Fruit fly (Drosophila melanogaster) whole organism, prepupa: Measurements from ENCODE around the gene CG44006.

Experiments used
- Blimp-1 ChIP-seq: fragments of 200-800 bp; sonication (Bioruptor generic); optimal IDR thresholded peaks from 3 replicates; lab custom pipeline; 2017; ENCODE audit warnings: missing biosample characterization, missing genetic modification characterization, mild to moderate bottlenecking, moderate library complexity, missing genetic modification reagents
- CG10631 ChIP-seq: fragments of 200-800 bp; sonication (Bioruptor generic); optimal IDR thresholded peaks from 2 replicates; lab custom pipeline; 2016; ENCODE audit warnings: missing biosample characterization, missing genetic modification characterization
- CG11294 ChIP-seq: fragments of 200-800 bp; sonication (Bioruptor generic); IDR thresholded peaks from 2 replicates; pipeline ENCODE4 v1.3.6; 2022; ENCODE audit warnings: missing biosample characterization, missing genetic modification characterization
- CG3032 ChIP-seq: fragments of 200-800 bp; optimal IDR thresholded peaks from 2 replicates; lab custom pipeline; 2019; ENCODE audit warnings: missing biosample characterization, mild to moderate bottlenecking, missing genetic modification characterization, moderate library complexity
- CG31627 ChIP-seq: fragments of 200-800 bp; sonication (Bioruptor generic); optimal IDR thresholded peaks from 3 replicates; lab custom pipeline; 2016; ENCODE audit warnings: missing biosample characterization, missing genetic modification characterization
- CG32006 ChIP-seq: fragments of 200-800 bp; sonication (Bioruptor generic); optimal IDR thresholded peaks from 3 replicates; lab custom pipeline; 2017; ENCODE audit warnings: missing biosample characterization, mild to moderate bottlenecking, missing genetic modification characterization
- CG6163 ChIP-seq: fragments of 200-800 bp; sonication (Bioruptor generic); IDR thresholded peaks from 3 replicates; pipeline ENCODE4 v1.3.6; 2022; ENCODE audit warnings: missing biosample characterization, missing genetic modification characterization
- CG6276 ChIP-seq: fragments of 200-800 bp; sonication (Bioruptor generic); optimal IDR thresholded peaks from 2 replicates; lab custom pipeline; 2017; ENCODE audit warnings: missing biosample characterization, mild to moderate bottlenecking, missing genetic modification characterization
- CG6808 ChIP-seq: fragments of 200-800 bp; sonication (Bioruptor generic); optimal IDR thresholded peaks from 3 replicates; lab custom pipeline; 2017; ENCODE audit warnings: missing biosample characterization, missing genetic modification characterization, mild to moderate bottlenecking, moderate library complexity, missing genetic modification reagents
- CG6854 ChIP-seq: fragments of 200-800 bp; sonication (Bioruptor generic); optimal IDR thresholded peaks from 2 replicates; lab custom pipeline; 2017; ENCODE audit warnings: missing biosample characterization, mild to moderate bottlenecking, missing genetic modification characterization
- CG7368 ChIP-seq: fragments of 200-800 bp; sonication (Bioruptor generic); optimal IDR thresholded peaks from 3 replicates; lab custom pipeline; 2016; ENCODE audit warnings: missing biosample characterization, missing genetic modification characterization
- CG8119 ChIP-seq: fragments of 200-800 bp; sonication (Bioruptor generic); IDR thresholded peaks from 3 replicates; pipeline ENCODE4 v1.3.6; 2022; ENCODE audit warnings: missing biosample characterization, missing genetic modification characterization
- CG8319 ChIP-seq: fragments of 200-800 bp; sonication (Bioruptor generic); optimal IDR thresholded peaks from 3 replicates; lab custom pipeline; 2016; ENCODE audit warnings: missing biosample characterization, missing genetic modification characterization
- CG8632 ChIP-seq: fragments of 200-800 bp; sonication (Bioruptor generic); optimal IDR thresholded peaks from 3 replicates; lab custom pipeline; 2016; ENCODE audit warnings: missing biosample characterization, missing genetic modification characterization
- CG9139 ChIP-seq: fragments of 200-800 bp; sonication (Bioruptor generic); optimal IDR thresholded peaks from 3 replicates; lab custom pipeline; 2017; ENCODE audit warnings: missing biosample characterization, mild to moderate bottlenecking, missing genetic modification characterization
- Eip78C ChIP-seq: fragments of 200-800 bp; sonication (Bioruptor generic); peaks from one replicate; lab custom pipeline; 2016; ENCODE audit warnings: missing biosample characterization, missing genetic modification characterization
- Eip93F ChIP-seq: fragments of 200-800 bp; sonication (Bioruptor generic); optimal IDR thresholded peaks from 2 replicates; lab custom pipeline; 2016; ENCODE audit warnings: missing biosample characterization, mild to moderate bottlenecking, missing genetic modification characterization
- Ets21C ChIP-seq: fragments of 200-800 bp; sonication (Bioruptor generic); optimal IDR thresholded peaks from 3 replicates; lab custom pipeline; 2016; ENCODE audit warnings: missing biosample characterization, missing genetic modification characterization
- Ets96B ChIP-seq: fragments of 200-800 bp; optimal IDR thresholded peaks from 2 replicates; lab custom pipeline; 2019; ENCODE audit warnings: missing biosample characterization, mild to moderate bottlenecking, missing genetic modification characterization, moderate library complexity
- Gug ChIP-seq: fragments of 200-800 bp; sonication (Bioruptor generic); IDR thresholded peaks from 2 replicates; pipeline ENCODE4 v1.3.6; 2022; ENCODE audit warnings: missing biosample characterization, missing genetic modification characterization
- Hr38 ChIP-seq: sonication (Bioruptor generic); optimal IDR thresholded peaks from 2 replicates; lab custom pipeline; 2016; ENCODE audit warnings: missing biosample characterization, missing genetic modification characterization
- Hr39 ChIP-seq: fragments of 200-800 bp; sonication (Bioruptor generic); optimal IDR thresholded peaks from 2 replicates; lab custom pipeline; 2016; ENCODE audit warnings: missing biosample characterization, missing genetic modification characterization
- Hr4 ChIP-seq: fragments of 200-800 bp; sonication (Bioruptor generic); optimal IDR thresholded peaks from 3 replicates; lab custom pipeline; 2016; ENCODE audit warnings: missing biosample characterization, missing genetic modification characterization
- Lpt ChIP-seq: fragments of 200-800 bp; sonication (Bioruptor generic); optimal IDR thresholded peaks from 3 replicates; lab custom pipeline; 2016; ENCODE audit warnings: missing biosample characterization, missing genetic modification characterization
- OdsH ChIP-seq: fragments of 200-800 bp; sonication (Bioruptor generic); optimal IDR thresholded peaks from 3 replicates; lab custom pipeline; 2016; ENCODE audit warnings: missing biosample characterization, missing genetic modification characterization
- Smox ChIP-seq: fragments of 200-800 bp; sonication (Bioruptor generic); optimal IDR thresholded peaks from 3 replicates; lab custom pipeline; 2016; ENCODE audit warnings: missing biosample characterization, missing genetic modification characterization
- Sox14 ChIP-seq: fragments of 200-800 bp; sonication (Bioruptor generic); optimal IDR thresholded peaks from 3 replicates; lab custom pipeline; 2016; ENCODE audit warnings: missing biosample characterization, missing genetic modification characterization
- achi ChIP-seq: fragments of 200-800 bp; sonication (Bioruptor generic); optimal IDR thresholded peaks from 3 replicates; lab custom pipeline; 2016; ENCODE audit warnings: missing biosample characterization, missing genetic modification characterization
- cyc ChIP-seq: fragments of 200-800 bp; sonication (Bioruptor generic); optimal IDR thresholded peaks from 3 replicates; lab custom pipeline; 2016; ENCODE audit warnings: missing biosample characterization, missing genetic modification characterization
- dac ChIP-seq: fragments of 200-800 bp; sonication (Bioruptor generic); optimal IDR thresholded peaks from 2 replicates; lab custom pipeline; 2017; ENCODE audit warnings: missing biosample characterization, mild to moderate bottlenecking, missing genetic modification characterization
- eg ChIP-seq: fragments of 200-800 bp; sonication (Bioruptor generic); IDR thresholded peaks from 3 replicates; pipeline ENCODE4 v1.3.6; 2022; ENCODE audit warnings: missing biosample characterization, missing genetic modification characterization
- esn ChIP-seq: fragments of 200-800 bp; sonication (Bioruptor generic); optimal IDR thresholded peaks from 2 replicates; lab custom pipeline; 2016; ENCODE audit warnings: missing biosample characterization, mild to moderate bottlenecking, missing genetic modification characterization, moderate library complexity
- net ChIP-seq: fragments of 200-800 bp; sonication (Bioruptor generic); optimal IDR thresholded peaks from 3 replicates; lab custom pipeline; 2016; ENCODE audit warnings: missing biosample characterization, missing genetic modification characterization
- salr ChIP-seq, 2 experiments: fragments of 200-800 bp; sonication (Bioruptor generic); optimal IDR thresholded peaks; 3 replicates each; lab custom pipeline; 2016 to 2018; ENCODE audit warnings: missing biosample characterization in 2 of 2, missing genetic modification characterization in 2 of 2, mild to moderate bottlenecking in 1 of 2
- spab ChIP-seq: fragments of 200-800 bp; sonication (Bioruptor generic); optimal IDR thresholded peaks from 2 replicates; lab custom pipeline; 2017; ENCODE audit warnings: missing biosample characterization, mild to moderate bottlenecking, missing genetic modification characterization, missing genetic modification reagents
- svp ChIP-seq: fragments of 200-800 bp; sonication (Bioruptor generic); peaks from one replicate; lab custom pipeline; 2016; ENCODE audit warnings: missing biosample characterization, missing genetic modification characterization
- topi ChIP-seq: fragments of 200-800 bp; sonication (Bioruptor generic); optimal IDR thresholded peaks from 3 replicates; lab custom pipeline; 2016; ENCODE audit warnings: missing biosample characterization, missing genetic modification characterization
- vri ChIP-seq: fragments of 200-800 bp; sonication (Bioruptor generic); optimal IDR thresholded peaks from 3 replicates; lab custom pipeline; 2016; ENCODE audit warnings: missing biosample characterization, mild to moderate bottlenecking, missing genetic modification characterization

The CG44006 gene

DNA sequence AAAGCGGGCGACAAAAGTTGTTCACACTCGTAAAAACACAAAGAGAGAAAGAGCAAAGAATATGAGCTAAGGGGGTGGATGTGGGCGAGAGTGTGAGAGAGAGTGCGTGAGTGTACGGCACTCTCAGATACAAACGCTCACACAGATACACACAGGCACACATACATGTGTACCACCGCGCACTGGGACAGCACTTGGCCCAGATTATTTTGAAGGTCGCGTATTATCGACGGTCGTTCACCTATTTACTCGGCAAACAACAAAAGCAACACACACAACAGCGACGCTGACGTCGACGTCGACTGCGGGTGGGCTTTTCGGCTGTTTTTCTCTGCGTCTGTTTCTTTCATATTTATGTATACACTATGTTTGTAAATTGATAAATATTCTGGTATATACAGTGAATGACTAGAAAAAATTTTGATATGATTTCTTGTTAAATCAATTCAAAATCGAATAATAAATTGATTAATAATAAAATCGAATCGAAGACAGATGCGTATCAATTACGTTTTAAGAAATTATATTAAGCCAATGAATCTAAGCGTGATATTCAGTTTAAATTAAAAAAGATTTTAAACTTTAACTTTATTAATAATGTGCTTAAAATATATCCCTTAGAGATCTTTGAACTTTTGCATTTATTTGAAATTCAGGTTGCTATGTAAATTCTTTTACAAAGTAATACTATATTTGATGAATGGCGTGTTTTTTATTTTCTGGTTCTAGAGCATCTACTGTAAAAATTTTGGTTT is 40.2 kb downstream of the CG44006 start (continued):
- no peak for TF ChIP-seq Hr4 (GFP tag; lab: Kevin White, UChicago)
- no peak for TF ChIP-seq CG3032 (tag; lab: Kevin White, UChicago)
- TF ChIP-seq vri (GFP tag; lab: Kevin White, UChicago) = peak; percentile 86
- no peak for TF ChIP-seq cyc (GFP tag; lab: Kevin White, UChicago)
- no peak for TF ChIP-seq dac (GFP tag; lab: Kevin White, UChicago)
- no peak for TF ChIP-seq CG6808
- TF ChIP-seq Hr39 (GFP tag; lab: Kevin White, UChicago) = peak; percentile 32
- no peak for TF ChIP-seq achi
- no peak for TF ChIP-seq salr (GFP tag; optimal IDR thresholded peaks at IDR 0.05; lab: Kevin White, UChicago)
- no peak for TF ChIP-seq CG8632 (GFP tag; lab: Kevin White, UChicago)
- no peak for TF ChIP-seq CG7368 (GFP tag; lab: Kevin White, UChicago)
- no peak for TF ChIP-seq CG6276 (GFP tag; lab: Kevin White, UChicago)
- TF ChIP-seq CG31627 = no peak
- TF ChIP-seq esn (GFP tag; lab: Kevin White, UChicago) = peak; percentile 22
- TF ChIP-seq CG9139 = no peak
- peak; percentile 73 for TF ChIP-seq Eip78C (GFP tag; lab: Kevin White, UChicago)
- no peak for TF ChIP-seq spab
- no peak for TF ChIP-seq Ets96B
- no peak for TF ChIP-seq Eip93F (GFP tag; lab: Kevin White, UChicago)
- TF ChIP-seq Ets21C (GFP tag; lab: Kevin White, UChicago) = no peak
- peak; percentile 68 for TF ChIP-seq svp (GFP tag; lab: Kevin White, UChicago)
- no peak for TF ChIP-seq Blimp-1 (GFP tag; lab: Kevin White, UChicago)
- no peak for TF ChIP-seq Hr38
- TF ChIP-seq eg = no peak
- peak; percentile 1 for TF ChIP-seq Lpt (GFP tag; lab: Kevin White, UChicago)
- TF ChIP-seq CG8119 (GFP tag; lab: Robert Waterston, UW) = no peak
- no peak for TF ChIP-seq CG32006 (GFP tag; lab: Kevin White, UChicago)
- no peak for TF ChIP-seq CG10631 (GFP tag; lab: Kevin White, UChicago)
- no peak for TF ChIP-seq topi (GFP tag; lab: Kevin White, UChicago)
- TF ChIP-seq Gug (GFP tag; lab: Robert Waterston, UW) = no peak
- 0 out of 3 replicates have a peak, but pooled peaks have one; percentile 16 for TF ChIP-seq CG6163 (GFP tag; lab: Robert Waterston, UW)
- no peak for TF ChIP-seq OdsH (GFP tag; lab: Kevin White, UChicago)

DNA sequence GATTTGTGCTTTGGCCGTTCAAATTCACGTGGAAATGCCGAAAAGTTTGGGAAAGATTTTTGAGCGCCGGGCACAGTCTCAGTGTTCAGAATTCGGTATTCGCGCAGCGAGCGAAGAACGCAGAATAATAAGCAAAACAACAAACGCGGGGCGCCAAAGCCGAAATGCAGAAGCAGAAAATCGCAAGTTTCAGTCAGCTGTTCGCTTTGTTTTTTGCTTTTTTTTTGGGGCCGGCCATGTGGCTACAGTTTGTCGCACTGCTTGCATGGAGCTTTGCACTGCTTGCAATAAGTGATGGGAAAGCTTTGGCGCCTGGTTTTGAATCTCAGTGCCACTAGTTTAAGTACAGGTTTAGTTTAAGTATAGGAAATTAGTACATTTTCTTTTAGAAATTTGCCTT is 44.0 kb downstream of the CG44006 start:
- peak; percentile 2 for TF ChIP-seq CG32006 (GFP tag; lab: Kevin White, UChicago)
- no peak for TF ChIP-seq Smox (GFP tag; lab: Kevin White, UChicago)
- peak; percentile 2 for TF ChIP-seq Sox14 (GFP tag; lab: Kevin White, UChicago)
- TF ChIP-seq CG8319 (GFP tag; lab: Kevin White, UChicago) = no peak
- TF ChIP-seq CG11294 (GFP tag; lab: Robert Waterston, UW) = peak; percentile 7; the same call in 1 of the 2 replicates
- TF ChIP-seq esn (GFP tag; lab: Kevin White, UChicago) = peak; percentile 8
- TF ChIP-seq OdsH (GFP tag; lab: Kevin White, UChicago) = no peak
- peak; percentile 41 for TF ChIP-seq vri (GFP tag; lab: Kevin White, UChicago)
- TF ChIP-seq CG6854 (GFP tag; lab: Kevin White, UChicago) = peak; percentile 74
- TF ChIP-seq net (GFP tag; lab: Kevin White, UChicago) = peak; percentile 33
- peak; percentile 74; the same call in 2 of the 3 replicates for TF ChIP-seq CG6163 (GFP tag; lab: Robert Waterston, UW)
- peak; percentile 78 for TF ChIP-seq eg
- TF ChIP-seq CG8119 (GFP tag; lab: Robert Waterston, UW) = peak; percentile 52; the same call in 2 of the 3 replicates
